Worm (Caenorhabditis elegans) whole organism, young adult: ENCODE measurements around the gene asp-17.

Experiments
- B0336.3 ChIP-seq: fragments of 200-800 bp; sonication (Bioruptor generic); IDR thresholded peaks from 2 replicates; pipeline ENCODE4 v1.3.6; 2022; ENCODE audit warnings: missing genetic modification characterization, missing compliant biosample characterization
- C06A6.2 ChIP-seq: fragments of 200-800 bp; sonication (Bioruptor generic); conservative IDR thresholded peaks from 2 replicates; pipeline ENCODE4 v1.3.6; 2022; ENCODE audit warnings: missing genetic modification characterization, missing compliant biosample characterization
- F23B12.7 ChIP-seq: sonication (generic microtip); optimal IDR thresholded peaks from 2 replicates; lab custom pipeline; 2017; ENCODE audit warnings: missing genetic modification characterization, mild to moderate bottlenecking, missing compliant biosample characterization, antibody characterized with exemption, moderate library complexity; ENCODE audit not compliant: insufficient read depth
- F52B5.7 ChIP-seq: sonication (generic microtip); optimal IDR thresholded peaks from 2 replicates; lab custom pipeline; 2016; ENCODE audit warnings: mild to moderate bottlenecking, missing genetic modification characterization, missing compliant biosample characterization
- Y53F4B.3 ChIP-seq: fragments of 200-800 bp; sonication (Bioruptor generic); IDR thresholded peaks from 2 replicates; pipeline ENCODE4 v1.3.6; 2022; ENCODE audit warnings: missing genetic modification reagents, missing genetic modification characterization, missing compliant biosample characterization
- Y53G8AR.9 ChIP-seq: fragments of 200-800 bp; sonication (Bioruptor generic); conservative IDR thresholded peaks from 2 replicates; pipeline ENCODE4 v1.3.6; 2022; ENCODE audit warnings: missing genetic modification reagents, missing genetic modification characterization, missing compliant biosample characterization
- Y56A3A.18 ChIP-seq: fragments of 200-800 bp; sonication (Bioruptor generic); IDR thresholded peaks from 2 replicates; pipeline ENCODE4 v1.3.6; 2022; ENCODE audit warnings: missing genetic modification reagents, missing genetic modification characterization, missing compliant biosample characterization
- Y79H2A.3 ChIP-seq: fragments of 200-800 bp; sonication (Bioruptor generic); conservative IDR thresholded peaks from 2 replicates; pipeline ENCODE4 v1.3.6; 2022; ENCODE audit warnings: missing genetic modification reagents, missing genetic modification characterization, missing compliant biosample characterization
- Y95B8A.8 ChIP-seq: fragments of 200-800 bp; sonication (Bioruptor generic); IDR thresholded peaks from 2 replicates; pipeline ENCODE4 v1.3.6; 2022; ENCODE audit warnings: missing genetic modification reagents, missing genetic modification characterization, missing compliant biosample characterization
- attf-5 ChIP-seq: fragments of 200-800 bp; sonication (Bioruptor generic); optimal IDR thresholded peaks from 2 replicates; lab custom pipeline; 2018; ENCODE audit warnings: mild to moderate bottlenecking, missing genetic modification characterization, missing compliant biosample characterization
- bed-2 ChIP-seq: fragments of 200-800 bp; sonication (Bioruptor generic); IDR thresholded peaks from 2 replicates; pipeline ENCODE4 v1.3.6; 2022; ENCODE audit warnings: missing genetic modification reagents, missing genetic modification characterization, missing compliant biosample characterization
- ccch-3 ChIP-seq: fragments of 200-800 bp; sonication (Bioruptor generic); optimal IDR thresholded peaks from 2 replicates; lab custom pipeline; 2018; ENCODE audit warnings: mild to moderate bottlenecking, missing genetic modification characterization, missing compliant biosample characterization
- cebp-1 ChIP-seq, 2 experiments: fragments of 200-800 bp in 1 of 2; sonication (Bioruptor generic) in 1 of 2; sonication (generic microtip) in 1 of 2; IDR thresholded peaks in 1 of 2; optimal IDR thresholded peaks in 1 of 2; 2 replicates each; pipeline versions ENCODE4 v1.3.6 to Lab custom; 2017 to 2022; ENCODE audit warnings: missing compliant biosample characterization in 2 of 2, missing genetic modification characterization in 2 of 2, mild to moderate bottlenecking in 1 of 2, missing genetic modification reagents in 1 of 2, moderate library complexity in 1 of 2
- ceh-40 ChIP-seq: fragments of 200-800 bp; sonication (Bioruptor generic); IDR thresholded peaks from 2 replicates; pipeline ENCODE4 v1.3.6; 2022; ENCODE audit warnings: missing genetic modification characterization, missing compliant biosample characterization
- egl-44 ChIP-seq: fragments of 200-800 bp; sonication (Bioruptor generic); IDR thresholded peaks from 2 replicates; pipeline ENCODE4 v1.3.6; 2022; ENCODE audit warnings: missing genetic modification reagents, missing genetic modification characterization, missing compliant biosample characterization
- let-607 ChIP-seq, 2 experiments: fragments of 200-800 bp in 1 of 2; sonication (Bioruptor generic) in 1 of 2; sonication (generic microtip) in 1 of 2; optimal IDR thresholded peaks; 2 replicates each; lab custom pipeline; 2016 to 2018; ENCODE audit warnings: mild to moderate bottlenecking in 2 of 2, missing compliant biosample characterization in 2 of 2, missing genetic modification characterization in 2 of 2, moderate library complexity in 2 of 2, missing genotype in 1 of 2
- lin-35 ChIP-seq, 3 experiments: fragments of 150-350 bp in 2 of 3; sonication (generic microtip) in 1 of 3; optimal IDR thresholded peaks; 2 replicates each; lab custom pipeline; 2014 to 2018; ENCODE audit warnings: missing biosample characterization in 3 of 3, missing genetic modification characterization in 3 of 3, missing genetic modification reagents in 3 of 3
- lir-1 ChIP-seq: fragments of 200-800 bp; sonication (Bioruptor generic); conservative IDR thresholded peaks from 2 replicates; pipeline ENCODE4 v1.3.6; 2022; ENCODE audit warnings: missing genetic modification reagents, missing genetic modification characterization, missing compliant biosample characterization
- madf-10 ChIP-seq: sonication (generic microtip); optimal IDR thresholded peaks from 2 replicates; lab custom pipeline; 2016; ENCODE audit warnings: mild to moderate bottlenecking, missing genetic modification characterization, missing compliant biosample characterization
- mcd-1 ChIP-seq: fragments of 200-800 bp; sonication (Bioruptor generic); IDR thresholded peaks from 2 replicates; pipeline ENCODE4 v1.3.6; 2022; ENCODE audit warnings: missing genetic modification reagents, missing genetic modification characterization, missing compliant biosample characterization
- nfya-2 ChIP-seq: fragments of 200-800 bp; sonication (Bioruptor generic); IDR thresholded peaks from 2 replicates; pipeline ENCODE4 v1.3.6; 2022; ENCODE audit warnings: missing genetic modification reagents, missing genetic modification characterization, missing compliant biosample characterization
- nhr-179 ChIP-seq: sonication (generic microtip); optimal IDR thresholded peaks from 2 replicates; lab custom pipeline; 2016; ENCODE audit warnings: mild to moderate bottlenecking, missing genetic modification characterization, missing compliant biosample characterization
- nhr-80 ChIP-seq: sonication (generic microtip); optimal IDR thresholded peaks from 2 replicates; lab custom pipeline; 2016; ENCODE audit warnings: missing genetic modification characterization, missing compliant biosample characterization
- nhr-90 ChIP-seq: sonication (generic microtip); optimal IDR thresholded peaks from 2 replicates; lab custom pipeline; 2016; ENCODE audit warnings: missing genotype, mild to moderate bottlenecking, missing genetic modification characterization, missing compliant biosample characterization
- pbrm-1 ChIP-seq: fragments of 200-800 bp; sonication (Bioruptor generic); IDR thresholded peaks from 2 replicates; pipeline ENCODE4 v1.3.6; 2022; ENCODE audit warnings: missing genetic modification reagents, missing genetic modification characterization, missing compliant biosample characterization
- repo-1 ChIP-seq: sonication (generic microtip); optimal IDR thresholded peaks from 2 replicates; lab custom pipeline; 2017; ENCODE audit warnings: mild to moderate bottlenecking, missing genetic modification characterization, missing compliant biosample characterization
- snpc-1.1 ChIP-seq: sonication (generic microtip); optimal IDR thresholded peaks from 2 replicates; lab custom pipeline; 2017; ENCODE audit warnings: missing genetic modification characterization, mild to moderate bottlenecking, missing compliant biosample characterization, antibody characterized with exemption, moderate library complexity, missing genotype, missing genetic modification reagents; ENCODE audit not compliant: insufficient read depth
- snpc-3.4 ChIP-seq: sonication (generic microtip); optimal IDR thresholded peaks from 2 replicates; lab custom pipeline; 2017; ENCODE audit warnings: missing genetic modification characterization, mild to moderate bottlenecking, missing compliant biosample characterization, antibody characterized with exemption, moderate library complexity, missing genotype, missing genetic modification reagents
- zfh-2 ChIP-seq: fragments of 200-800 bp; sonication (Bioruptor generic); conservative IDR thresholded peaks from 2 replicates; pipeline ENCODE4 v1.3.6; 2022; ENCODE audit warnings: missing genetic modification reagents, missing genetic modification characterization, missing compliant biosample characterization
- ztf-28 ChIP-seq: fragments of 200-800 bp; sonication (Bioruptor generic); IDR thresholded peaks from 2 replicates; pipeline ENCODE4 v1.3.6; 2022; ENCODE audit warnings: missing genetic modification reagents, missing genetic modification characterization, missing compliant biosample characterization

Gene asp-17

ce11 chrV:19050438-19050837 lies 13.3 kb upstream of the asp-17 start, which contains the start of gene asp-1 (continued):
- TF ChIP-seq cebp-1 (GFP tag; IDR thresholded peaks at IDR 0.05; lab: Robert Waterston, UW) (no peak), cebp-1 (tag; optimal IDR thresholded peaks at IDR 0.05; lab: Kevin White, UChicago) (peak; percentile 30), attf-5 (GFP tag; lab: Kevin White, UChicago) (no peak), snpc-1.1 (no peak), nhr-90 (tag; lab: Kevin White, UChicago) (peak; percentile 24), C06A6.2 (peak; percentile 36; the same call in 1 of the 2 replicates), ceh-40 (no peak), nfya-2 (GFP tag; lab: Robert Waterston, UW) (no peak), let-607 (tag; optimal IDR thresholded peaks at IDR 0.05; lab: Kevin White, UChicago) (peak in 1 of 2 experiments; percentile 32), ztf-28 (peak; percentile 38; the same call in 1 of the 2 replicates), egl-44 (GFP tag; lab: Robert Waterston, UW) (no peak)
- TF ChIP-seq, all 124 proteins: peak for 18

- TF ChIP-seq nhr-80 (peak; percentile 59), F23B12.7 (peak; percentile 27), Y56A3A.18 (GFP tag; lab: Robert Waterston, UW) (peak; percentile 37; the same call in 1 of the 2 replicates), lin-35 (GFP tag; optimal IDR thresholded peaks at IDR 0.05; lab: Kevin White, UChicago) (no peak), pbrm-1 (GFP tag; lab: Robert Waterston, UW) (peak; percentile 39; the same call in 1 of the 2 replicates), repo-1 (tag; lab: Kevin White, UChicago) (no peak), Y53G8AR.9 (0 out of 2 replicates have a peak, but pooled peaks have one; percentile 52), F52B5.7 (no peak), ccch-3 (GFP tag; lab: Kevin White, UChicago) (no peak), cebp-1 (GFP tag; IDR thresholded peaks at IDR 0.05; lab: Robert Waterston, UW) (no peak), cebp-1 (tag; optimal IDR thresholded peaks at IDR 0.05; lab: Kevin White, UChicago) (peak; percentile 32), egl-44 (GFP tag; lab: Robert Waterston, UW) (0 out of 2 replicates have a peak, but pooled peaks have one; percentile 9), B0336.3 (GFP tag; lab: Robert Waterston, UW) (peak; percentile 56; the same call in 1 of the 2 replicates), lir-1 (no peak), madf-10 (tag; lab: Kevin White, UChicago) (peak; percentile 24), nhr-179 (tag; lab: Kevin White, UChicago) (no peak), Y95B8A.8 (GFP tag; lab: Robert Waterston, UW) (0 out of 2 replicates have a peak, but pooled peaks have one; percentile 50), zfh-2 (GFP tag; lab: Robert Waterston, UW) (peak; percentile 70; the same call in 1 of the 2 replicates), Y79H2A.3 (GFP tag; lab: Robert Waterston, UW) (0 out of 2 replicates have a peak, but pooled peaks have one; percentile 48)
These were observed 12.3 kb upstream of the asp-17 start for ce11 chrV:19049140-19050092.

DNA sequence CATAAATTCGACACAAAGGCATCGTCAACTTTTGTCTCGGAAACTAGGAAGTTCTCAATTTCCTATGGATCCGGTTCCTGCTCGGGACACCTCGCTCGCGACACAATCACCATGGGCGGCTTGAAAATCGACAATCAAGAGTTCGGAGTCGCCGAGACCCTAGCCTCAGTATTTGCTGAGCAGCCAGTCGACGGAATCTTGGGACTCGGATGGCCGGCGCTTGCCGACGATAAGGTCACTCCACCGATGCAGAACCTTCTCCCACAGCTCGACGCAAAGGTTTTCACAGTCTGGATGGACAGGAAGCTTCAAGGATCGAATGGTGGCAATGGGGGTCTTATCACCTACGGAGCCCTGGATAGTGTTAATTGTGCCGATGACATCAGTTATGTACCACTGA lies 10.3 kb upstream of the asp-17 start:
- TF ChIP-seq Y53F4B.3 (GFP tag; lab: Robert Waterston, UW): no peak
- peak; percentile 73 for TF ChIP-seq zfh-2 (GFP tag; lab: Robert Waterston, UW)
- TF ChIP-seq nhr-179 (tag; lab: Kevin White, UChicago): no peak
- no peak for TF ChIP-seq bed-2 (GFP tag; lab: Robert Waterston, UW)
- 0 out of 2 replicates have a peak, but pooled peaks have one; percentile 11 for TF ChIP-seq mcd-1 (GFP tag; lab: Robert Waterston, UW)
- no peak for TF ChIP-seq snpc-3.4 (tag; lab: Kevin White, UChicago)
